Worm (Caenorhabditis elegans): ENCODE data around the gene rgl-1.

DNA sequence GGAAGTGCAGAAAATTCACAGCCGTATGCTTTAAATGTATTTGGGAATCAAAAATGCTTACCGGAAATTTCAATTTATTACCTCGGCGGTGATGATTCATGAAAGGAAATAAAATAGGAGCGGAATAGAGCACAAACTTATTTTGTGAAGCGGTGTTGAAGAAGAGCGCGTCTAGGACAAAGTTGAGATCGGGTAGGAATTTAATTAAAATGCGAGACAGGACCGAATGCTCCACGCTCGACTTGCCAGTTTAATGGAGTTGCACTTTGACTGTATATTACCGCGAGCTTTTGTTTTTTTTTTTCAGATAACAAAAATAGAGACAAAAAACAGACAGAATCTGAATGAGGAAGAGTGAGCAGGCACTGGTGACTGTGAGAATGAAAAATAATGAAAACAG, 35.5 kb downstream of the rgl-1 start:
- TF ChIP-seq tab-1 (GFP tag; IDR thresholded peaks at IDR 0.05) (no peak), ztf-23 (GFP tag; IDR thresholded peaks at IDR 0.05) (no peak)
